Fruit fly (Drosophila melanogaster) whole organism, embryonic: ENCODE data around the gene CG15046.
A peak's percentile ranks its signal among the peaks of the same experiment; 100 is the strongest.

Source experiments
- CG14050 ChIP-seq: fragments of 200-800 bp; sonication (Bioruptor generic); IDR thresholded peaks from 3 replicates; pipeline ENCODE4 v1.3.6; 2022; ENCODE audit warnings: missing biosample characterization, missing genetic modification characterization
- CG17328 ChIP-seq: fragments of 200-800 bp; sonication (Bioruptor generic); IDR thresholded peaks from 2 replicates; pipeline ENCODE4 v1.3.6; 2022; ENCODE audit warnings: missing biosample characterization, missing genetic modification characterization
- CG17912 ChIP-seq: fragments of 200-800 bp; sonication (Bioruptor generic); optimal IDR thresholded peaks from 2 replicates; lab custom pipeline; 2018; ENCODE audit warnings: missing biosample characterization, mild to moderate bottlenecking, missing genetic modification characterization
- CG18619 ChIP-seq: fragments of 200-800 bp; sonication (Bioruptor generic); optimal IDR thresholded peaks from 3 replicates; lab custom pipeline; 2017; ENCODE audit warnings: missing biosample characterization, mild to moderate bottlenecking, missing genetic modification characterization
- CG2199 ChIP-seq: fragments of 200-800 bp; sonication (Bioruptor generic); IDR thresholded peaks from 3 replicates; pipeline ENCODE4 v1.3.6; 2022; ENCODE audit warnings: missing biosample characterization, missing genetic modification characterization
- CG30403 ChIP-seq: fragments of 200-800 bp; sonication (Bioruptor generic); optimal IDR thresholded peaks from 3 replicates; lab custom pipeline; 2016; ENCODE audit warnings: missing biosample characterization, missing genetic modification characterization
- CG30431 ChIP-seq: fragments of 200-800 bp; sonication (Bioruptor generic); optimal IDR thresholded peaks from 2 replicates; lab custom pipeline; 2017; ENCODE audit warnings: missing biosample characterization, missing genetic modification characterization
- CG32532 ChIP-seq: fragments of 200-800 bp; sonication (Bioruptor generic); IDR thresholded peaks from 2 replicates; pipeline ENCODE4 v1.3.6; 2022; ENCODE audit warnings: missing biosample characterization, missing genetic modification characterization
- CG34224 ChIP-seq: fragments of 200-800 bp; sonication (Bioruptor generic); IDR thresholded peaks from 3 replicates; pipeline ENCODE4 v1.3.6; 2022; ENCODE audit warnings: missing biosample characterization, missing genetic modification characterization; ENCODE audit not compliant: partially characterized antibody
- CG3838 ChIP-seq: fragments of 200-800 bp; sonication (Bioruptor generic); optimal IDR thresholded peaks from 3 replicates; lab custom pipeline; 2016; ENCODE audit warnings: missing biosample characterization, missing genetic modification characterization
- CG3995 ChIP-seq: fragments of 200-800 bp; sonication (Bioruptor generic); optimal IDR thresholded peaks from 3 replicates; lab custom pipeline; 2016; ENCODE audit warnings: missing biosample characterization, missing genetic modification characterization
- CG6765 ChIP-seq: fragments of 200-800 bp; sonication (Bioruptor generic); optimal IDR thresholded peaks from 3 replicates; lab custom pipeline; 2017; ENCODE audit warnings: missing biosample characterization, mild to moderate bottlenecking, missing genetic modification characterization
- CG7357 ChIP-seq: fragments of 200-800 bp; sonication (Bioruptor generic); IDR thresholded peaks from 3 replicates; pipeline ENCODE4 v1.3.6; 2022; ENCODE audit warnings: missing biosample characterization, missing genetic modification characterization
- CG8388 ChIP-seq: fragments of 200-800 bp; sonication (Bioruptor generic); optimal IDR thresholded peaks from 2 replicates; lab custom pipeline; 2019; ENCODE audit warnings: missing biosample characterization, mild to moderate bottlenecking, missing genetic modification characterization, moderate library complexity
- CG8478 ChIP-seq: fragments of >200 bp; optimal IDR thresholded peaks from 2 replicates; lab custom pipeline; 2018
- CG8944 ChIP-seq: fragments of 200-800 bp; sonication (Bioruptor generic); optimal IDR thresholded peaks from 3 replicates; lab custom pipeline; 2016; ENCODE audit warnings: missing biosample characterization, missing genetic modification characterization
- CG9817 ChIP-seq: fragments of 200-800 bp; sonication (Bioruptor generic); optimal IDR thresholded peaks from 2 replicates; lab custom pipeline; 2018; ENCODE audit warnings: missing biosample characterization, mild to moderate bottlenecking, missing genetic modification characterization, moderate library complexity
- CG9876 ChIP-seq: fragments of 200-800 bp; sonication (Bioruptor generic); optimal IDR thresholded peaks from 2 replicates; lab custom pipeline; 2016; ENCODE audit warnings: missing biosample characterization, missing genetic modification characterization
- CHES-1-like ChIP-seq: fragments of 200-800 bp; sonication (Bioruptor generic); optimal IDR thresholded peaks from 2 replicates; lab custom pipeline; 2016; ENCODE audit warnings: missing biosample characterization, missing genetic modification characterization
- CTCF ChIP-seq: fragments of 200-800 bp; sonication (Bioruptor generic); optimal IDR thresholded peaks from 2 replicates; lab custom pipeline; 2017; ENCODE audit warnings: missing biosample characterization, mild to moderate bottlenecking, missing genetic modification characterization, moderate library complexity
- Dek ChIP-seq: fragments of 200-800 bp; sonication (Bioruptor generic); optimal IDR thresholded peaks from 3 replicates; lab custom pipeline; 2019; ENCODE audit warnings: missing biosample characterization, mild to moderate bottlenecking, missing genetic modification characterization, moderate library complexity
- Ets65A ChIP-seq: fragments of 200-800 bp; sonication (Bioruptor generic); peaks from one replicate; lab custom pipeline; 2016; ENCODE audit warnings: missing biosample characterization, missing genetic modification characterization
- GATAe ChIP-seq: fragments of 200-800 bp; sonication (Bioruptor generic); conservative IDR thresholded peaks from 2 replicates; pipeline ENCODE4 v1.3.6; 2022; ENCODE audit warnings: missing biosample characterization, missing genetic modification characterization
- H2.0 ChIP-seq: fragments of 200-800 bp; sonication (Bioruptor generic); IDR thresholded peaks from 2 replicates; pipeline ENCODE4 v1.3.6; 2022; ENCODE audit warnings: missing biosample characterization, missing genetic modification characterization
- HLH4C ChIP-seq: fragments of 200-800 bp; sonication (Bioruptor generic); IDR thresholded peaks from 3 replicates; pipeline ENCODE4 v1.3.6; 2022; ENCODE audit warnings: missing biosample characterization, missing genetic modification characterization; ENCODE audit not compliant: partially characterized antibody
- Hmx ChIP-seq: fragments of 200-800 bp; sonication (Bioruptor generic); optimal IDR thresholded peaks from 2 replicates; lab custom pipeline; 2016; ENCODE audit warnings: missing biosample characterization, missing genetic modification characterization
- MBD-R2 ChIP-seq: fragments of 200-800 bp; sonication (Bioruptor generic); IDR thresholded peaks from 2 replicates; pipeline ENCODE4 v1.3.6; 2022; ENCODE audit warnings: missing biosample characterization, missing genetic modification characterization
- Med ChIP-seq: fragments of 200-800 bp; sonication (Bioruptor generic); peaks from one replicate; lab custom pipeline; 2016; ENCODE audit warnings: missing biosample characterization, missing genetic modification characterization, mild to moderate bottlenecking, inconsistent platforms, moderate library complexity
- NfI ChIP-seq: fragments of 200-800 bp; sonication (Bioruptor generic); optimal IDR thresholded peaks from 3 replicates; lab custom pipeline; 2018; ENCODE audit warnings: missing biosample characterization, mild to moderate bottlenecking, missing genetic modification characterization, moderate library complexity
- Oli ChIP-seq: fragments of 200-800 bp; sonication (Bioruptor generic); optimal IDR thresholded peaks from 2 replicates; lab custom pipeline; 2018; ENCODE audit warnings: missing biosample characterization, mild to moderate bottlenecking, missing genetic modification characterization, moderate library complexity
- Scr ChIP-seq: fragments of 200-800 bp; sonication (Bioruptor generic); IDR thresholded peaks from 2 replicates; pipeline ENCODE4 v1.3.6; 2022; ENCODE audit warnings: missing biosample characterization, missing genetic modification characterization; ENCODE audit not compliant: partially characterized antibody
- Side ChIP-seq: fragments of 200-800 bp; sonication (Bioruptor generic); optimal IDR thresholded peaks from 2 replicates; lab custom pipeline; 2016; ENCODE audit warnings: missing biosample characterization, missing genetic modification characterization
- Sin3A ChIP-seq: fragments of >200 bp; optimal IDR thresholded peaks from 2 replicates; lab custom pipeline; 2018
- Tbp ChIP-seq: fragments of >200 bp; optimal IDR thresholded peaks from 2 replicates; lab custom pipeline; 2018; ENCODE audit warnings: missing biosample characterization, missing genetic modification characterization
- Vsx1 ChIP-seq: fragments of 200-800 bp; sonication (Bioruptor generic); optimal IDR thresholded peaks from 2 replicates; lab custom pipeline; 2017; ENCODE audit warnings: missing biosample characterization, mild to moderate bottlenecking, missing genetic modification characterization, missing genetic modification reagents
- Xrp1 ChIP-seq: fragments of 200-800 bp; sonication (Bioruptor generic); IDR thresholded peaks from 2 replicates; pipeline ENCODE4 v1.3.6; 2022; ENCODE audit warnings: missing biosample characterization, missing genetic modification characterization
- bsh ChIP-seq, 2 experiments: fragments of 200-800 bp; sonication (Bioruptor generic); optimal IDR thresholded peaks; 2 replicates each; lab custom pipeline; 2017 to 2018; ENCODE audit warnings: mild to moderate bottlenecking in 2 of 2, missing biosample characterization in 2 of 2, missing genetic modification characterization in 2 of 2, moderate library complexity in 1 of 2
- caup ChIP-seq: fragments of 200-800 bp; sonication (Bioruptor generic); optimal IDR thresholded peaks from 3 replicates; lab custom pipeline; 2017; ENCODE audit warnings: missing biosample characterization, mild to moderate bottlenecking, missing genetic modification characterization, moderate library complexity; ENCODE audit not compliant: severe bottlenecking
- da ChIP-seq: fragments of 200-800 bp; sonication (Bioruptor generic); optimal IDR thresholded peaks from 2 replicates; lab custom pipeline; 2016; ENCODE audit warnings: missing biosample characterization, missing genetic modification characterization
- eve ChIP-seq, 2 experiments: fragments of >200 bp; optimal IDR thresholded peaks; 2 replicates each; lab custom pipeline; 2017; ENCODE audit warnings: missing biosample characterization in 2 of 2, missing genetic modification characterization in 2 of 2
- fd64A ChIP-seq: fragments of 200-800 bp; sonication (Bioruptor generic); optimal IDR thresholded peaks from 3 replicates; lab custom pipeline; 2018; ENCODE audit warnings: missing biosample characterization, mild to moderate bottlenecking, missing genetic modification characterization
- fd96Cb ChIP-seq: fragments of 200-800 bp; sonication (Bioruptor generic); optimal IDR thresholded peaks from 2 replicates; lab custom pipeline; 2018; ENCODE audit warnings: missing biosample characterization, mild to moderate bottlenecking, missing genetic modification characterization, moderate library complexity
- fru ChIP-seq: fragments of >200 bp; optimal IDR thresholded peaks from 2 replicates; lab custom pipeline; 2017
- gro ChIP-seq: fragments of 200-800 bp; sonication (Bioruptor generic); optimal IDR thresholded peaks from 2 replicates; lab custom pipeline; 2016; ENCODE audit warnings: missing biosample characterization, missing genetic modification characterization
- jing ChIP-seq: fragments of 200-800 bp; sonication (Bioruptor generic); optimal IDR thresholded peaks from 2 replicates; lab custom pipeline; 2018; ENCODE audit warnings: missing biosample characterization, mild to moderate bottlenecking, missing genetic modification characterization
- lola ChIP-seq, 3 experiments: fragments of >200 bp in 2 of 3; fragments of 200-800 bp in 1 of 3; sonication (Bioruptor generic) in 1 of 3; optimal IDR thresholded peaks; 2 replicates each; lab custom pipeline; 2017 to 2019; ENCODE audit warnings: missing biosample characterization in 3 of 3, missing genetic modification characterization in 3 of 3, mild to moderate bottlenecking in 1 of 3, moderate library complexity in 1 of 3
- ranshi ChIP-seq: fragments of 200-800 bp; sonication (Bioruptor generic); IDR thresholded peaks from 2 replicates; pipeline ENCODE4 v1.3.6; 2022; ENCODE audit warnings: missing biosample characterization, missing genetic modification characterization
- run ChIP-seq: fragments of 200-800 bp; sonication (Bioruptor generic); optimal IDR thresholded peaks from 3 replicates; lab custom pipeline; 2018; ENCODE audit warnings: missing biosample characterization, mild to moderate bottlenecking, missing genetic modification characterization
- sqz ChIP-seq: fragments of 200-800 bp; sonication (Bioruptor generic); optimal IDR thresholded peaks from 3 replicates; lab custom pipeline; 2018; ENCODE audit warnings: missing biosample characterization, mild to moderate bottlenecking, missing genetic modification characterization
- vnd ChIP-seq: fragments of 200-800 bp; sonication (Bioruptor generic); IDR thresholded peaks from 3 replicates; pipeline ENCODE4 v1.3.6; 2022; ENCODE audit warnings: missing biosample characterization, missing genetic modification characterization; ENCODE audit not compliant: partially characterized antibody
- wor ChIP-seq: fragments of 200-800 bp; sonication (Bioruptor generic); IDR thresholded peaks from 2 replicates; pipeline ENCODE4 v1.3.6; 2022; ENCODE audit warnings: missing biosample characterization, missing genetic modification characterization
- zen ChIP-seq: fragments of 200-800 bp; sonication (Bioruptor generic); optimal IDR thresholded peaks from 3 replicates; lab custom pipeline; 2018; ENCODE audit warnings: missing biosample characterization, mild to moderate bottlenecking, missing genetic modification characterization, moderate library complexity

CG15046 gene

DNA sequence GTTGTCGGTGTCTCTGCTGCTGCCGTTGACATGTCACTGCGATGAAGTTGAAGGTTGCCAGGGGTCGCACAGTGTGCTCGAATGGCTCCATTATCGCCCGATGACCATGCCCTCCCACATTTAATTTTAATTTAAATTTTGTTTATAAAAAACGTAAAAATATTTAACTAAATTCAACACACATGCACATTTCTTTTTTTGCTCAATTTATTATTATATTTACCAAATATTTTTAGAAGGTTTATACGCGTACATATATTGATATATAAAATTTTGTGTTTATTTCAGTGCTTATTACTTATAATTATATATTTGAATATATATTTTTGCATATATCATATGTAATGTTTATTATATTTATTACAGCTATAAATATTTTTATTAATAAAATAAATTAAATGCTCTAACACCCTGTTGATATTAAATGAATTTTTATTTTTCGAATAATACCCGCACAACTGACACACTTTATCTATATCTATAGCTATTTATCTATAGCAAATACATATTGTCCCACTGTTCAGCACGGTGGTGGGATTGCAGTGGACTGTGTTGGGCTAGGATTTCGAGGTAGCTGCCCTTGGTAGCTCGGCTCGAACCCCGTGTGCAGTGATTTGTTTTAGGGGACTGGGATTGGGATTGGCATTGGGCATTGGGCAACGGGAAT, 33.9 kb upstream of the CG15046 start (continued):
- no peak for TF ChIP-seq CG6765 (GFP tag; lab: Kevin White, UChicago)
- no peak for TF ChIP-seq fd96Cb (tag; lab: Kevin White, UChicago)
- no peak for TF ChIP-seq CG3995 (GFP tag; lab: Kevin White, UChicago)
- no peak for TF ChIP-seq Scr (GFP tag; lab: Robert Waterston, UW)
- no peak for TF ChIP-seq CHES-1-like
- TF ChIP-seq Hmx (GFP tag; lab: Kevin White, UChicago) = no peak
- no peak for TF ChIP-seq HLH4C (GFP tag; lab: Robert Waterston, UW)
- TF ChIP-seq da = no peak
- no peak for TF ChIP-seq Dek (tag; lab: Kevin White, UChicago)
- TF ChIP-seq CG8944 (GFP tag; lab: Kevin White, UChicago) = no peak
- no peak for TF ChIP-seq CG7357 (GFP tag; lab: Robert Waterston, UW)
- no peak for TF ChIP-seq eve (GFP tag; optimal IDR thresholded peaks at IDR 0.05; lab: Kevin White, UChicago)
- TF ChIP-seq CG32532 = no peak
- no peak for TF ChIP-seq ranshi
- no peak for TF ChIP-seq CG30431 (GFP tag; lab: Kevin White, UChicago)
- no peak for TF ChIP-seq zen (tag; lab: Kevin White, UChicago)
- TF ChIP-seq Med (GFP tag; lab: Kevin White, UChicago) = peak; percentile 11
- no peak for TF ChIP-seq CG30403 (GFP tag; lab: Kevin White, UChicago)
- peak; percentile 39 for TF ChIP-seq Ets65A
- no peak for TF ChIP-seq Vsx1 (GFP tag; lab: Kevin White, UChicago)
- no peak for TF ChIP-seq CG18619 (GFP tag; lab: Kevin White, UChicago)
- no peak for TF ChIP-seq Sin3A (lab: Kevin White, UChicago)
- no peak for TF ChIP-seq gro (GFP tag; lab: Kevin White, UChicago)
- TF ChIP-seq CTCF (GFP tag; lab: Kevin White, UChicago) = no peak
- TF ChIP-seq vnd (GFP tag; lab: Robert Waterston, UW) = no peak
- no peak for TF ChIP-seq caup (GFP tag; lab: Kevin White, UChicago)
- 0 out of 2 replicates have a peak, but pooled peaks have one; percentile 10 for TF ChIP-seq CG17328 (GFP tag; lab: Robert Waterston, UW)
- peak in 1 of 2 experiments; percentile 19 for TF ChIP-seq bsh (GFP tag; optimal IDR thresholded peaks at IDR 0.05; lab: Kevin White, UChicago)
- no peak for TF ChIP-seq CG8388 (GFP tag; lab: Kevin White, UChicago)
- TF ChIP-seq CG9817 (tag; lab: Kevin White, UChicago) = no peak
- TF ChIP-seq jing = no peak
- TF ChIP-seq CG14050 = no peak
- no peak for TF ChIP-seq sqz (GFP tag; lab: Kevin White, UChicago)
- TF ChIP-seq fd64A (GFP tag; lab: Kevin White, UChicago) = no peak
- no peak for TF ChIP-seq Side (GFP tag; lab: Kevin White, UChicago)
- no peak for TF ChIP-seq Tbp (GFP tag; lab: Kevin White, UChicago)
- no peak for TF ChIP-seq CG8478 (lab: Kevin White, UChicago)
- peak; percentile 8 for TF ChIP-seq Oli (tag; lab: Kevin White, UChicago)
- no peak for TF ChIP-seq MBD-R2 (GFP tag; lab: Robert Waterston, UW)
- no peak for TF ChIP-seq NfI (GFP tag; lab: Kevin White, UChicago)
- TF ChIP-seq GATAe = no peak
- TF ChIP-seq Xrp1 = no peak
- TF ChIP-seq CG3838 = no peak
- TF ChIP-seq run (tag; lab: Kevin White, UChicago) = no peak
- TF ChIP-seq CG34224 (GFP tag; lab: Robert Waterston, UW) = no peak
- no peak for TF ChIP-seq wor (GFP tag; lab: Robert Waterston, UW)
- TF ChIP-seq CG17912 = no peak
- TF ChIP-seq H2.0 = no peak
- peak in 1 of 3 experiments; percentile 68 for TF ChIP-seq lola (GFP tag; optimal IDR thresholded peaks at IDR 0.05; lab: Kevin White, UChicago)
- TF ChIP-seq CG2199 (GFP tag; lab: Robert Waterston, UW) = no peak
- no peak for TF ChIP-seq CG9876 (GFP tag; lab: Kevin White, UChicago)
- TF ChIP-seq fru (lab: Kevin White, UChicago) = no peak
